Worm (Caenorhabditis elegans): ENCODE measurements around the gene sax-7.

The sax-7 gene

ce11 chrIV:8015726-8016312, 46.6 kb upstream of the sax-7 start, which contains the start of gene C26B2.7 (continued):
- TF ChIP-seq lin-13 (GFP tag; optimal IDR thresholded peaks at IDR 0.05) (peak; percentile 39), egl-43 (GFP tag; IDR thresholded peaks at IDR 0.05) (peak; percentile 67; the same call in 1 of the 2 replicates), ZK337.2 (GFP tag; IDR thresholded peaks at IDR 0.05) (peak; percentile 88), rbr-2 (tag; optimal IDR thresholded peaks at IDR 0.05) (peak; percentile 67), madf-9 (GFP tag; conservative IDR thresholded peaks at IDR 0.05) (peak; percentile 70; the same call in 1 of the 2 replicates), lin-38 (GFP tag; IDR thresholded peaks at IDR 0.05) (peak; percentile 80), ceh-20 (GFP tag; IDR thresholded peaks at IDR 0.05) (peak; percentile 72; the same call in 1 of the 2 replicates), hmg-1.1 (GFP tag; IDR thresholded peaks at IDR 0.05) (peak; percentile 60), dve-1 (tag; optimal IDR thresholded peaks at IDR 0.05; ENCODE audit: insufficient read depth) (peak; percentile 30), sdz-12 (GFP tag; optimal IDR thresholded peaks at IDR 0.05) (peak; percentile 11), dmd-6 (GFP tag; IDR thresholded peaks at IDR 0.05) (peak; percentile 71), mes-2 (tag; optimal IDR thresholded peaks at IDR 0.05; ENCODE audit: poor library complexity, severe bottlenecking) (peak; percentile 96), lin-29 (GFP tag; IDR thresholded peaks at IDR 0.05) (0 out of 2 replicates have a peak, but pooled peaks have one; percentile 31), lsy-2 (tag; optimal IDR thresholded peaks at IDR 0.05) (peak; percentile 59 to 63)

- TF ChIP-seq arid-1 (GFP tag; conservative IDR thresholded peaks at IDR 0.05) (no peak), ceh-28 (tag; optimal IDR thresholded peaks at IDR 0.05) (no peak), Y75B8A.6 (GFP tag; IDR thresholded peaks at IDR 0.05) (no peak), lin-39 (tag; optimal IDR thresholded peaks at IDR 0.05) (no peak), dve-1 (tag; optimal IDR thresholded peaks at IDR 0.05; ENCODE audit: insufficient read depth) (no peak), nhr-237 (tag; optimal IDR thresholded peaks at IDR 0.05) (no peak), ama-1 (optimal IDR thresholded peaks at IDR 0.05) (no peak), pqm-1 (tag; optimal IDR thresholded peaks at IDR 0.05) (no peak)
Measured at ce11 chrIV:8016694-8017093, 45.8 kb upstream of the sax-7 start, which contains the start of gene elpc-4. elpc-4 (plus strand) TSS chrIV:8016994.

ce11 chrIV:8019772-8020496, 42.5 kb upstream of the sax-7 start, which contains the start of gene dnc-4:
dnc-4 (minus strand) TSS chrIV:8019808.
- TF ChIP-seq nhr-28 (tag; optimal IDR thresholded peaks at IDR 0.05): peak; percentile 20
- no peak for TF ChIP-seq daf-12 (tag; optimal IDR thresholded peaks at IDR 0.05)
- peak; percentile 27 for TF ChIP-seq R02D3.7 (tag; optimal IDR thresholded peaks at IDR 0.05)
- peak in 1 of 2 experiments; percentile 44 for TF ChIP-seq unc-62 (GFP tag; optimal IDR thresholded peaks at IDR 0.05 in 1 of 2)
- no peak for TF ChIP-seq unc-62 (tag; optimal IDR thresholded peaks at IDR 0.05)
- TF ChIP-seq mep-1 (tag; optimal IDR thresholded peaks at IDR 0.05): no peak
- no peak for TF ChIP-seq egl-43 (GFP tag; IDR thresholded peaks at IDR 0.05)
- TF ChIP-seq unc-130 (GFP tag; optimal IDR thresholded peaks at IDR 0.05): peak; percentile 20
- no peak for TF ChIP-seq zfp-2 (tag; optimal IDR thresholded peaks at IDR 0.05)
- TF ChIP-seq ceh-28 (tag; optimal IDR thresholded peaks at IDR 0.05): no peak
- peak in 1 of 2 experiments; percentile 48 for TF ChIP-seq lsy-2 (tag; optimal IDR thresholded peaks at IDR 0.05)
- no peak for TF ChIP-seq ctbp-1 (GFP tag; IDR thresholded peaks at IDR 0.05)
- no peak for TF ChIP-seq mxl-2 (GFP tag; conservative IDR thresholded peaks at IDR 0.05)
- no peak for TF ChIP-seq nhr-76 (tag; optimal IDR thresholded peaks at IDR 0.05)
- no peak for TF ChIP-seq Y75B8A.6 (GFP tag; IDR thresholded peaks at IDR 0.05)
- no peak for TF ChIP-seq nhr-25 (tag; optimal IDR thresholded peaks at IDR 0.05; ENCODE audit: borderline replicate concordance, insufficient read depth)
- no peak for TF ChIP-seq daf-19 (GFP tag; conservative IDR thresholded peaks at IDR 0.05)
- TF ChIP-seq hif-1 (tag; optimal IDR thresholded peaks at IDR 0.05): peak in 1 of 2 experiments; percentile 31
- TF ChIP-seq ceh-62 (tag; optimal IDR thresholded peaks at IDR 0.05): no peak
- TF ChIP-seq zip-11 (GFP tag; IDR thresholded peaks at IDR 0.05): no peak
- TF ChIP-seq nhr-41 (GFP tag; IDR thresholded peaks at IDR 0.05): no peak
- no peak for TF ChIP-seq unc-39 (tag; optimal IDR thresholded peaks at IDR 0.05)
- TF ChIP-seq zip-2 (tag; optimal IDR thresholded peaks at IDR 0.05): no peak
- TF ChIP-seq tra-1 (GFP tag; IDR thresholded peaks at IDR 0.05): no peak
- no peak for TF ChIP-seq F10B5.3 (tag; optimal IDR thresholded peaks at IDR 0.05)
- no peak for TF ChIP-seq pqm-1 (tag; optimal IDR thresholded peaks at IDR 0.05)
- TF ChIP-seq snpc-4 (tag; optimal IDR thresholded peaks at IDR 0.05): no peak
- TF ChIP-seq lim-7 (GFP tag; IDR thresholded peaks at IDR 0.05): no peak
- no peak for TF ChIP-seq arid-1 (GFP tag; conservative IDR thresholded peaks at IDR 0.05)
- no peak for TF ChIP-seq lin-13 (GFP tag; optimal IDR thresholded peaks at IDR 0.05)
- TF ChIP-seq hlh-11 (tag; optimal IDR thresholded peaks at IDR 0.05): no peak
